Worm (Caenorhabditis elegans) whole organism, L3 larva: ENCODE measurements around the gene H12D21.5.

Experiments
- ZK546.5 ChIP-seq: sonication (generic microtip); optimal IDR thresholded peaks from 2 replicates; lab custom pipeline; 2017; ENCODE audit warnings: missing biosample characterization, missing genetic modification characterization
- fos-1 ChIP-seq: fragments of 150-350 bp; optimal IDR thresholded peaks from 2 replicates; lab custom pipeline; 2014; ENCODE audit warnings: missing biosample characterization, missing genetic modification characterization
- mml-1 ChIP-seq: fragments of 150-350 bp; sonication (generic microtip); optimal IDR thresholded peaks from 3 replicates; lab custom pipeline; 2014; ENCODE audit warnings: missing biosample characterization, missing genetic modification characterization
- nhr-12 ChIP-seq: fragments of 150-350 bp; optimal IDR thresholded peaks from 2 replicates; lab custom pipeline; 2014; ENCODE audit warnings: missing biosample characterization, missing genetic modification characterization
- nhr-23 ChIP-seq: fragments of 150-350 bp; optimal IDR thresholded peaks from 2 replicates; lab custom pipeline; 2014; ENCODE audit warnings: missing biosample characterization, missing genetic modification reagents, missing genetic modification characterization
- nhr-28 ChIP-seq: fragments of 150-350 bp; optimal IDR thresholded peaks from 2 replicates; lab custom pipeline; 2014; ENCODE audit warnings: missing biosample characterization, missing genetic modification characterization
- pha-4 ChIP-seq: fragments of 150-350 bp; optimal IDR thresholded peaks from 2 replicates; lab custom pipeline; 2014; ENCODE audit warnings: missing biosample characterization, missing genetic modification reagents, missing genetic modification characterization
- snpc-4 ChIP-seq: fragments of 150-350 bp; optimal IDR thresholded peaks from 2 replicates; lab custom pipeline; 2014; ENCODE audit warnings: missing biosample characterization, missing genetic modification characterization
- unc-62 ChIP-seq: fragments of 150-350 bp; sonication (generic microtip); optimal IDR thresholded peaks from 4 replicates; lab custom pipeline; 2014; ENCODE audit warnings: missing biosample characterization, missing genetic modification reagents, missing genetic modification characterization
- ztf-4 ChIP-seq: fragments of 150-350 bp; optimal IDR thresholded peaks from 2 replicates; lab custom pipeline; 2014; ENCODE audit warnings: missing biosample characterization, missing genetic modification characterization

ce11 chrV:14910758-14911157, 17.0 kb downstream of the H12D21.5 start:
- TF ChIP-seq fos-1 (tag; lab: Kevin White, UChicago) (no peak), snpc-4 (tag; lab: Kevin White, UChicago) (no peak), pha-4 (no peak), nhr-28 (tag; lab: Kevin White, UChicago) (no peak), nhr-12 (tag; lab: Kevin White, UChicago) (no peak), ztf-4 (tag; lab: Kevin White, UChicago) (no peak), nhr-23 (tag; lab: Kevin White, UChicago) (no peak), mml-1 (no peak), unc-62 (GFP tag; lab: Kevin White, UChicago) (no peak), ZK546.5 (tag; lab: Kevin White, UChicago) (no peak)
